Fruit fly (Drosophila melanogaster) whole organism, embryonic: Measurements from ENCODE around the gene PH4alphaNE2.

Source experiments
- ATbp ChIP-seq: fragments of 200-800 bp; sonication (Bioruptor generic); optimal IDR thresholded peaks from 2 replicates; lab custom pipeline; 2017; ENCODE audit warnings: missing biosample characterization, mild to moderate bottlenecking, missing genetic modification characterization, missing genetic modification reagents
- Ada2b ChIP-seq: fragments of 200-800 bp; sonication (Bioruptor generic); IDR thresholded peaks from 2 replicates; pipeline ENCODE4 v1.3.6; 2022; ENCODE audit warnings: missing biosample characterization, missing genetic modification characterization
- Atf6 ChIP-seq: fragments of 200-800 bp; sonication (Bioruptor generic); IDR thresholded peaks from 2 replicates; pipeline ENCODE4 v1.3.6; 2022; ENCODE audit warnings: missing biosample characterization, missing genetic modification characterization
- Bgb ChIP-seq: fragments of 200-800 bp; sonication (Bioruptor generic); IDR thresholded peaks from 2 replicates; pipeline ENCODE4 v1.3.6; 2022; ENCODE audit warnings: missing biosample characterization, missing genetic modification characterization; ENCODE audit not compliant: partially characterized antibody
- CG10209 ChIP-seq: fragments of 200-800 bp; sonication (Bioruptor generic); optimal IDR thresholded peaks from 3 replicates; lab custom pipeline; 2017; ENCODE audit warnings: missing biosample characterization, mild to moderate bottlenecking, missing genetic modification characterization, missing genetic modification reagents
- CG10274 ChIP-seq: fragments of 200-800 bp; sonication (Bioruptor generic); optimal IDR thresholded peaks from 3 replicates; lab custom pipeline; 2017; ENCODE audit warnings: missing biosample characterization, mild to moderate bottlenecking, missing genetic modification characterization
- CG10431 ChIP-seq: fragments of 200-800 bp; sonication (Bioruptor generic); optimal IDR thresholded peaks from 3 replicates; lab custom pipeline; 2018; ENCODE audit warnings: missing biosample characterization, mild to moderate bottlenecking, missing genetic modification characterization
- CG11456 ChIP-seq: fragments of 200-800 bp; sonication (Bioruptor generic); IDR thresholded peaks from 3 replicates; pipeline ENCODE4 v1.3.6; 2022; ENCODE audit warnings: missing biosample characterization, missing genetic modification characterization
- CG12769 ChIP-seq: fragments of 200-800 bp; sonication (Bioruptor generic); optimal IDR thresholded peaks from 2 replicates; lab custom pipeline; 2019; ENCODE audit warnings: missing biosample characterization, mild to moderate bottlenecking, missing genetic modification characterization, moderate library complexity
- CG13296 ChIP-seq: fragments of 200-800 bp; sonication (Bioruptor generic); optimal IDR thresholded peaks from 3 replicates; lab custom pipeline; 2018; ENCODE audit warnings: missing biosample characterization, mild to moderate bottlenecking, missing genetic modification characterization
- CG14014 ChIP-seq: fragments of 200-800 bp; sonication (Bioruptor generic); IDR thresholded peaks from 2 replicates; pipeline ENCODE4 v1.3.6; 2022; ENCODE audit warnings: missing biosample characterization, missing genetic modification characterization
- CG15011 ChIP-seq: fragments of 200-800 bp; sonication (Bioruptor generic); optimal IDR thresholded peaks from 3 replicates; lab custom pipeline; 2018; ENCODE audit warnings: missing biosample characterization, mild to moderate bottlenecking, missing genetic modification characterization
- CG16863 ChIP-seq: fragments of 200-800 bp; sonication (Bioruptor generic); optimal IDR thresholded peaks from 3 replicates; lab custom pipeline; 2016; ENCODE audit warnings: missing biosample characterization, missing genetic modification characterization
- CG18764 ChIP-seq: fragments of 200-800 bp; sonication (Bioruptor generic); optimal IDR thresholded peaks from 3 replicates; lab custom pipeline; 2016; ENCODE audit warnings: missing biosample characterization, missing genetic modification characterization
- CG31388 ChIP-seq: fragments of 200-800 bp; sonication (Bioruptor generic); optimal IDR thresholded peaks from 2 replicates; lab custom pipeline; 2016; ENCODE audit warnings: missing biosample characterization, missing genetic modification characterization
- CG32532 ChIP-seq: fragments of 200-800 bp; sonication (Bioruptor generic); IDR thresholded peaks from 2 replicates; pipeline ENCODE4 v1.3.6; 2022; ENCODE audit warnings: missing biosample characterization, missing genetic modification characterization
- CG34376 ChIP-seq: fragments of 200-800 bp; sonication (Bioruptor generic); optimal IDR thresholded peaks from 2 replicates; lab custom pipeline; 2018; ENCODE audit warnings: missing biosample characterization, mild to moderate bottlenecking, missing genetic modification characterization
- CG3726 ChIP-seq: fragments of 200-800 bp; sonication (Bioruptor generic); IDR thresholded peaks from 3 replicates; pipeline ENCODE4, ENCODE4 v1.3.6; 2022; ENCODE audit warnings: missing biosample characterization, missing genetic modification characterization
- CG4424 ChIP-seq: fragments of 200-800 bp; sonication (Bioruptor generic); optimal IDR thresholded peaks from 3 replicates; lab custom pipeline; 2016; ENCODE audit warnings: missing biosample characterization, missing genetic modification characterization
- CG4730 ChIP-seq: fragments of 200-800 bp; sonication (Bioruptor generic); IDR thresholded peaks from 2 replicates; pipeline ENCODE4 v1.3.6; 2022; ENCODE audit warnings: missing biosample characterization, missing genetic modification characterization
- CG6272 ChIP-seq: fragments of 200-800 bp; sonication (Bioruptor generic); IDR thresholded peaks from 2 replicates; pipeline ENCODE4 v1.3.6; 2022; ENCODE audit warnings: missing biosample characterization, missing genetic modification characterization
- CG6689 ChIP-seq: fragments of 200-800 bp; sonication (Bioruptor generic); IDR thresholded peaks from 2 replicates; pipeline ENCODE4 v1.3.6; 2022; ENCODE audit warnings: missing biosample characterization, missing genetic modification characterization
- CG7372 ChIP-seq: fragments of 200-800 bp; sonication (Bioruptor generic); IDR thresholded peaks from 2 replicates; pipeline ENCODE4 v1.3.6; 2022; ENCODE audit warnings: missing biosample characterization, missing genetic modification characterization
- CG9215 ChIP-seq: fragments of 200-800 bp; sonication (Bioruptor generic); IDR thresholded peaks from 2 replicates; pipeline ENCODE4 v1.3.6; 2022; ENCODE audit warnings: missing biosample characterization, missing genetic modification characterization
- CrebB ChIP-seq: fragments of 200-800 bp; sonication (Bioruptor generic); optimal IDR thresholded peaks from 3 replicates; lab custom pipeline; 2018; ENCODE audit warnings: missing biosample characterization, mild to moderate bottlenecking, missing genetic modification characterization
- Dbx ChIP-seq: fragments of 200-800 bp; sonication (Bioruptor generic); IDR thresholded peaks from 3 replicates; pipeline ENCODE4 v1.3.6; 2022; ENCODE audit warnings: missing biosample characterization, missing genetic modification characterization
- Drgx ChIP-seq: fragments of 200-800 bp; sonication (Bioruptor generic); IDR thresholded peaks from 2 replicates; pipeline ENCODE4 v1.3.6; 2022; ENCODE audit warnings: missing biosample characterization, missing genetic modification characterization
- GATAe ChIP-seq: fragments of 200-800 bp; sonication (Bioruptor generic); conservative IDR thresholded peaks from 2 replicates; pipeline ENCODE4 v1.3.6; 2022; ENCODE audit warnings: missing biosample characterization, missing genetic modification characterization
- HLHmδ ChIP-seq: fragments of 200-800 bp; sonication (Bioruptor generic); optimal IDR thresholded peaks from 2 replicates; lab custom pipeline; 2018; ENCODE audit warnings: missing biosample characterization, mild to moderate bottlenecking, missing genetic modification characterization, moderate library complexity
- Hr51 ChIP-seq, 2 experiments: fragments of 200-800 bp; sonication (Bioruptor generic); optimal IDR thresholded peaks; 2 replicates in 1 of 2; 3 replicates in 1 of 2; lab custom pipeline; 2016 to 2018; ENCODE audit warnings: missing biosample characterization in 2 of 2, missing genetic modification characterization in 2 of 2, mild to moderate bottlenecking in 1 of 2, moderate library complexity in 1 of 2
- Hr78 ChIP-seq, 2 experiments: fragments of 200-800 bp in 1 of 2; fragments of >200 bp in 1 of 2; sonication (Bioruptor generic) in 1 of 2; optimal IDR thresholded peaks; 2 replicates each; lab custom pipeline; 2017 to 2019; ENCODE audit warnings: missing biosample characterization in 2 of 2, missing genetic modification characterization in 2 of 2, mild to moderate bottlenecking in 1 of 2, moderate library complexity in 1 of 2
- Jarid2 ChIP-seq: fragments of 200-800 bp; sonication (Bioruptor generic); optimal IDR thresholded peaks from 3 replicates; lab custom pipeline; 2017; ENCODE audit warnings: mild to moderate bottlenecking, missing biosample characterization, missing genetic modification reagents, missing genetic modification characterization
- Neu2 ChIP-seq: fragments of 200-800 bp; sonication (Bioruptor generic); optimal IDR thresholded peaks from 3 replicates; lab custom pipeline; 2016; ENCODE audit warnings: missing biosample characterization, missing genetic modification characterization, borderline replicate concordance
- Scr ChIP-seq: fragments of 200-800 bp; sonication (Bioruptor generic); IDR thresholded peaks from 2 replicates; pipeline ENCODE4 v1.3.6; 2022; ENCODE audit warnings: missing biosample characterization, missing genetic modification characterization; ENCODE audit not compliant: partially characterized antibody
- Side ChIP-seq: fragments of 200-800 bp; sonication (Bioruptor generic); optimal IDR thresholded peaks from 2 replicates; lab custom pipeline; 2016; ENCODE audit warnings: missing biosample characterization, missing genetic modification characterization
- ab ChIP-seq: fragments of 200-800 bp; sonication (Bioruptor generic); optimal IDR thresholded peaks from 2 replicates; lab custom pipeline; 2016; ENCODE audit warnings: missing biosample characterization, missing genetic modification characterization
- bab2 ChIP-seq: fragments of 200-800 bp; sonication (Bioruptor generic); optimal IDR thresholded peaks from 2 replicates; lab custom pipeline; 2016; ENCODE audit warnings: missing biosample characterization, missing genetic modification characterization
- chinmo ChIP-seq: fragments of 200-800 bp; sonication (Bioruptor generic); IDR thresholded peaks from 4 replicates; pipeline ENCODE4 v1.3.6; 2022; ENCODE audit warnings: missing biosample characterization, missing genetic modification characterization; ENCODE audit not compliant: partially characterized antibody
- dati ChIP-seq: fragments of 200-800 bp; sonication (Bioruptor generic); IDR thresholded peaks from 2 replicates; pipeline ENCODE4 v1.3.6; 2022; ENCODE audit warnings: missing biosample characterization, missing genetic modification characterization
- ems ChIP-seq: fragments of 200-800 bp; sonication (Bioruptor generic); optimal IDR thresholded peaks from 3 replicates; lab custom pipeline; 2016; ENCODE audit warnings: missing biosample characterization, missing genetic modification characterization
- eyg ChIP-seq: fragments of 200-800 bp; sonication (Bioruptor generic); optimal IDR thresholded peaks from 3 replicates; lab custom pipeline; 2016; ENCODE audit warnings: missing biosample characterization, missing genetic modification characterization
- gfzf ChIP-seq: fragments of 200-800 bp; sonication (Bioruptor generic); optimal IDR thresholded peaks from 2 replicates; lab custom pipeline; 2016; ENCODE audit warnings: missing biosample characterization, mild to moderate bottlenecking, missing genetic modification characterization, moderate library complexity
- h ChIP-seq: fragments of >200 bp; optimal IDR thresholded peaks from 2 replicates; lab custom pipeline; 2017
- maf-S ChIP-seq: fragments of 200-800 bp; sonication (Bioruptor generic); optimal IDR thresholded peaks from 2 replicates; lab custom pipeline; 2016; ENCODE audit warnings: missing biosample characterization, missing genetic modification characterization
- pho ChIP-seq: fragments of 200-800 bp; sonication (Bioruptor generic); optimal IDR thresholded peaks from 2 replicates; lab custom pipeline; 2016; ENCODE audit warnings: missing biosample characterization, missing genetic modification characterization
- trem ChIP-seq: fragments of 200-800 bp; optimal IDR thresholded peaks from 3 replicates; lab custom pipeline; 2019; ENCODE audit warnings: missing biosample characterization, mild to moderate bottlenecking, missing genetic modification characterization, moderate library complexity
- vfl ChIP-seq: fragments of 200-800 bp; sonication (Bioruptor generic); optimal IDR thresholded peaks from 2 replicates; lab custom pipeline; 2016; ENCODE audit warnings: missing biosample characterization, missing genetic modification characterization
- vvl ChIP-seq: fragments of 200-800 bp; sonication (Bioruptor generic); IDR thresholded peaks from 2 replicates; pipeline ENCODE4 v1.3.6; 2022; ENCODE audit warnings: missing biosample characterization, missing genetic modification characterization
- zen2 ChIP-seq: fragments of 200-800 bp; sonication (Bioruptor generic); IDR thresholded peaks from 3 replicates; pipeline ENCODE4 v1.3.6; 2022; ENCODE audit warnings: missing biosample characterization, missing genetic modification characterization; ENCODE audit not compliant: partially characterized antibody
- zfh1 ChIP-seq: fragments of 200-800 bp; sonication (Bioruptor generic); IDR thresholded peaks from 3 replicates; pipeline ENCODE4 v1.3.6; 2022; ENCODE audit warnings: missing biosample characterization, missing genetic modification characterization

PH4alphaNE2 gene

dm6 chr3R:30526799-30527465 lies 14.9 kb upstream of the PH4alphaNE2 start, which contains the start of gene jdp (continued):
- TF ChIP-seq CG6689 (GFP tag; lab: Robert Waterston, UW) (no peak), maf-S (GFP tag; lab: Kevin White, UChicago) (no peak), CG32532 (GFP tag; lab: Robert Waterston, UW) (peak; percentile 32; the same call in 1 of the 2 replicates), CG7372 (GFP tag; lab: Robert Waterston, UW) (no peak), CG34376 (GFP tag; lab: Kevin White, UChicago) (peak; percentile 42), Bgb (peak; percentile 45; the same call in 1 of the 2 replicates), CG11456 (GFP tag; lab: Robert Waterston, UW) (no peak), CG4730 (GFP tag; lab: Robert Waterston, UW) (no peak), CG6272 (GFP tag; lab: Robert Waterston, UW) (no peak), CG10209 (no peak), GATAe (GFP tag; lab: Robert Waterston, UW) (no peak), gfzf (GFP tag; lab: Kevin White, UChicago) (no peak), Dbx (peak; percentile 25; the same call in 1 of the 3 replicates), CG14014 (GFP tag; lab: Robert Waterston, UW) (no peak), vvl (peak; percentile 29; the same call in 1 of the 2 replicates), CG3726 (no peak), CG10274 (GFP tag; lab: Kevin White, UChicago) (no peak), ems (GFP tag; lab: Kevin White, UChicago) (no peak), CrebB (no peak), pho (no peak), Side (GFP tag; lab: Kevin White, UChicago) (no peak), Atf6 (GFP tag; lab: Robert Waterston, UW) (no peak), Neu2 (GFP tag; lab: Kevin White, UChicago) (no peak), Jarid2 (GFP tag; lab: Kevin White, UChicago) (peak; percentile 85), CG18764 (GFP tag; lab: Kevin White, UChicago) (no peak), bab2 (GFP tag; lab: Kevin White, UChicago) (no peak), h (no peak), HLHmδ (no peak), Ada2b (GFP tag; lab: Robert Waterston, UW) (no peak), CG31388 (GFP tag; lab: Kevin White, UChicago) (no peak), CG10431 (no peak), Scr (GFP tag; lab: Robert Waterston, UW) (no peak), CG16863 (GFP tag; lab: Kevin White, UChicago) (no peak), dati (no peak), chinmo (GFP tag; lab: Robert Waterston, UW) (peak; percentile 65; the same call in 1 of the 4 replicates), ATbp (GFP tag; lab: Kevin White, UChicago) (peak; percentile 21), CG9215 (GFP tag; lab: Robert Waterston, UW) (no peak), Hr51 (GFP tag; optimal IDR thresholded peaks at IDR 0.05; lab: Kevin White, UChicago) (no peak), vfl (GFP tag; lab: Kevin White, UChicago) (no peak), Drgx (GFP tag; lab: Robert Waterston, UW) (peak; percentile 54), Hr78 (GFP tag; optimal IDR thresholded peaks at IDR 0.05; lab: Kevin White, UChicago) (no peak), zfh1 (no peak), CG13296 (GFP tag; lab: Kevin White, UChicago) (peak; percentile 3), ab (GFP tag; lab: Kevin White, UChicago) (no peak), CG12769 (peak; percentile 86), CG4424 (GFP tag; lab: Kevin White, UChicago) (no peak), trem (tag; lab: Kevin White, UChicago) (no peak), eyg (GFP tag; lab: Kevin White, UChicago) (no peak), zen2 (GFP tag; lab: Robert Waterston, UW) (peak; percentile 9; the same call in 1 of the 3 replicates), CG15011 (GFP tag; lab: Kevin White, UChicago) (no peak)
